Worm (Caenorhabditis elegans): ENCODE data around the gene srh-170.

DNA sequence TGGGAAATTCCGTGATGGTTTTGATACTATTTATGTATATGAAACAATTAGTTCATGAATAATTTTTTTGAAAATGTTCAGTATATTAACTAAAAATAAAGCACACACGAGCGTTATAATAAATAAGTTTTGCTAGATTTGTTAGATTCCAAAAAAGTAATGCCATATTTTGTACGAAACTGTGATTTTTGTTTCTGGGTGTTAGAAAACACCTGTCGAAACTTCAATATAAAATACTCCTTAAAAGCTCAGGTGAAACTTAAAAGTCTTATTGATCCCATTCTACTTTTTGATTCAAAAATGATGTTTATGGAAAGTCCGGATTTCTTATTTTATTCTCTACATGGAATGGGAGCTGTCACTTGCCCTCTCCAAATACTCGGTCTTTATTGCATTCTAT is 27.3 kb upstream of the srh-170 start, which contains the start of gene srh-265:
- TF ChIP-seq med-1 (GFP tag; optimal IDR thresholded peaks at IDR 0.05; ENCODE audit: insufficient read depth) (no peak), T22C8.4 (GFP tag; IDR thresholded peaks at IDR 0.05) (no peak), ztf-23 (GFP tag; IDR thresholded peaks at IDR 0.05) (no peak), flt-1 (GFP tag; IDR thresholded peaks at IDR 0.05) (no peak), tab-1 (GFP tag; IDR thresholded peaks at IDR 0.05) (no peak)

Data from whole organism, midembryonic.